Worm (Caenorhabditis elegans): ENCODE results near the gene C31H1.1.

DNA sequence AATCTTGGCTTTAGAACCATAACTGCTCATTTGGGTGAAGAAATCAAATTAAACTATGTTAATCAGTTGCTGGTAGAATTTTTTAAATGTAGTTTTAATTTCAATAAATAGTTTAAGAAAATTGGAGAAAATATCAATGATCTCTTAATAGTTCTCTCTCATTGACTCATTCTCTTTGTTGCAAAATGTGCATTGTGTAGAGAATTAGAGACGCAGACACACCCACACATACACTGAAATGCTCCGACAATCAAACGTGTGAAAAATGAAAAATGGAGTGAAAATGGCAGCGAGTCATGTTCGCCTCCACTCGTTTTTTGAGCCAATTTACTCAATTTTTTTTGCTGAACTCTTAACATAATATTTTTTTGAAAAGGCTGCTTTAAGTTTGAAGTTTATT is 23.7 kb downstream of the C31H1.1 start:
- TF ChIP-seq elt-2 (tag; optimal IDR thresholded peaks at IDR 0.05): no peak
- no peak for TF ChIP-seq nhr-19 (GFP tag; conservative IDR thresholded peaks at IDR 0.05)
- no peak for TF ChIP-seq aly-2 (tag; optimal IDR thresholded peaks at IDR 0.05)
- TF ChIP-seq jun-1 (tag; optimal IDR thresholded peaks at IDR 0.05): no peak
- TF ChIP-seq efl-1 (optimal IDR thresholded peaks at IDR 0.05): no peak
- peak in 1 of 2 experiments; percentile 41 for TF ChIP-seq efl-1 (GFP tag; optimal IDR thresholded peaks at IDR 0.05 in 1 of 2)
- TF ChIP-seq lin-14 (GFP tag; optimal IDR thresholded peaks at IDR 0.05): peak; percentile 14

All from whole organism, L1 larva.